Worm (Caenorhabditis elegans) whole organism, L3 larva: ENCODE results near the gene sec-23.

ENCODE experiments used
- R02D3.7 ChIP-seq: fragments of 150-350 bp; optimal IDR thresholded peaks from 2 replicates; lab custom pipeline; 2014; ENCODE audit warnings: missing biosample characterization, missing genetic modification characterization
- ZK546.5 ChIP-seq: sonication (generic microtip); optimal IDR thresholded peaks from 2 replicates; lab custom pipeline; 2017; ENCODE audit warnings: missing biosample characterization, missing genetic modification characterization
- aly-2 ChIP-seq: fragments of 150-350 bp; optimal IDR thresholded peaks from 2 replicates; lab custom pipeline; 2014; ENCODE audit warnings: missing biosample characterization, missing genetic modification characterization
- ama-1 ChIP-seq: fragments of 150-350 bp; optimal IDR thresholded peaks from 2 replicates; lab custom pipeline; 2018
- ceh-16 ChIP-seq: sonication (generic microtip); optimal IDR thresholded peaks from 2 replicates; lab custom pipeline; 2017; ENCODE audit warnings: missing biosample characterization, missing genetic modification characterization
- ceh-28 ChIP-seq: fragments of 150-350 bp; optimal IDR thresholded peaks from 2 replicates; lab custom pipeline; 2014; ENCODE audit warnings: missing biosample characterization, missing genetic modification reagents, missing genetic modification characterization
- ceh-9 ChIP-seq: sonication (generic microtip); optimal IDR thresholded peaks from 2 replicates; lab custom pipeline; 2018; ENCODE audit warnings: missing biosample characterization, missing genetic modification characterization
- daf-12 ChIP-seq: fragments of 150-350 bp; optimal IDR thresholded peaks from 2 replicates; lab custom pipeline; 2014; ENCODE audit warnings: missing biosample characterization, missing genetic modification reagents, missing genetic modification characterization
- egl-27 ChIP-seq: sonication (generic microtip); optimal IDR thresholded peaks from 4 replicates; lab custom pipeline; 2017; ENCODE audit warnings: missing biosample characterization, missing genetic modification reagents, missing genetic modification characterization
- egl-5 ChIP-seq: fragments of 150-350 bp; optimal IDR thresholded peaks from 2 replicates; lab custom pipeline; 2017; ENCODE audit warnings: missing biosample characterization, missing genetic modification reagents, missing genetic modification characterization, inconsistent platforms
- elt-1 ChIP-seq: fragments of 150-350 bp; optimal IDR thresholded peaks from 2 replicates; lab custom pipeline; 2014; ENCODE audit warnings: missing biosample characterization, missing genetic modification characterization
- elt-2 ChIP-seq: sonication (generic microtip); optimal IDR thresholded peaks from 2 replicates; lab custom pipeline; 2016; ENCODE audit warnings: missing genetic modification reagents, mild to moderate bottlenecking, missing genetic modification characterization, missing compliant biosample characterization
- elt-3 ChIP-seq, 3 experiments: fragments of 150-350 bp in 1 of 3; sonication (generic microtip) in 2 of 3; optimal IDR thresholded peaks; 2 replicates in 2 of 3; 4 replicates in 1 of 3; lab custom pipeline; 2014 to 2017; ENCODE audit warnings: missing biosample characterization in 3 of 3, missing genetic modification characterization in 3 of 3
- fkh-10 ChIP-seq: sonication (generic microtip); optimal IDR thresholded peaks from 2 replicates; lab custom pipeline; 2017; ENCODE audit warnings: missing biosample characterization, missing genetic modification reagents, missing genetic modification characterization
- fkh-2 ChIP-seq: fragments of 150-350 bp; optimal IDR thresholded peaks from 2 replicates; lab custom pipeline; 2014; ENCODE audit warnings: missing biosample characterization, missing genetic modification reagents, missing genetic modification characterization
- fos-1 ChIP-seq: fragments of 150-350 bp; optimal IDR thresholded peaks from 2 replicates; lab custom pipeline; 2014; ENCODE audit warnings: missing biosample characterization, missing genetic modification characterization
- hmg-11 ChIP-seq: sonication (generic microtip); optimal IDR thresholded peaks from 2 replicates; lab custom pipeline; 2016; ENCODE audit warnings: missing genetic modification characterization, missing compliant biosample characterization
- lin-39 ChIP-seq: fragments of 150-350 bp; optimal IDR thresholded peaks from 2 replicates; lab custom pipeline; 2018; ENCODE audit warnings: missing biosample characterization, missing genetic modification reagents, missing genetic modification characterization
- mml-1 ChIP-seq: fragments of 150-350 bp; sonication (generic microtip); optimal IDR thresholded peaks from 3 replicates; lab custom pipeline; 2014; ENCODE audit warnings: missing biosample characterization, missing genetic modification characterization
- nfya-1 ChIP-seq: sonication (generic microtip); optimal IDR thresholded peaks from 2 replicates; lab custom pipeline; 2017; ENCODE audit warnings: missing genetic modification characterization, mild to moderate bottlenecking, missing compliant biosample characterization, antibody characterized with exemption, moderate library complexity; ENCODE audit not compliant: insufficient read depth
- nhr-12 ChIP-seq: fragments of 150-350 bp; optimal IDR thresholded peaks from 2 replicates; lab custom pipeline; 2014; ENCODE audit warnings: missing biosample characterization, missing genetic modification characterization
- nhr-23 ChIP-seq: fragments of 150-350 bp; optimal IDR thresholded peaks from 2 replicates; lab custom pipeline; 2014; ENCODE audit warnings: missing biosample characterization, missing genetic modification reagents, missing genetic modification characterization
- nhr-237 ChIP-seq: fragments of 150-350 bp; optimal IDR thresholded peaks from 2 replicates; lab custom pipeline; 2014; ENCODE audit warnings: missing biosample characterization, missing genetic modification characterization
- nhr-25 ChIP-seq: sonication (generic microtip); optimal IDR thresholded peaks from 2 replicates; lab custom pipeline; 2017; ENCODE audit warnings: missing biosample characterization, missing genetic modification characterization
- nhr-28 ChIP-seq: fragments of 150-350 bp; optimal IDR thresholded peaks from 2 replicates; lab custom pipeline; 2014; ENCODE audit warnings: missing biosample characterization, missing genetic modification characterization
- nhr-43 ChIP-seq: sonication (generic microtip); optimal IDR thresholded peaks from 2 replicates; lab custom pipeline; 2016; ENCODE audit warnings: mild to moderate bottlenecking, missing genetic modification characterization, missing compliant biosample characterization; ENCODE audit not compliant: poor library complexity, severe bottlenecking
- nhr-67 ChIP-seq: fragments of 150-350 bp; optimal IDR thresholded peaks from 2 replicates; lab custom pipeline; 2014; ENCODE audit warnings: missing biosample characterization, missing genetic modification characterization
- nhr-76 ChIP-seq: fragments of 150-350 bp; sonication (generic microtip); optimal IDR thresholded peaks from 5 replicates; lab custom pipeline; 2014; ENCODE audit warnings: missing biosample characterization, missing genetic modification characterization
- nhr-77 ChIP-seq: fragments of 150-350 bp; optimal IDR thresholded peaks from 2 replicates; lab custom pipeline; 2014; ENCODE audit warnings: missing biosample characterization, missing genetic modification characterization
- pha-4 ChIP-seq: fragments of 150-350 bp; optimal IDR thresholded peaks from 2 replicates; lab custom pipeline; 2014; ENCODE audit warnings: missing biosample characterization, missing genetic modification reagents, missing genetic modification characterization
- pqm-1 ChIP-seq: fragments of 150-350 bp; optimal IDR thresholded peaks from 2 replicates; lab custom pipeline; 2017; ENCODE audit warnings: missing biosample characterization, missing genetic modification characterization, inconsistent platforms
- sea-2 ChIP-seq: fragments of 150-350 bp; sonication (generic microtip); optimal IDR thresholded peaks from 4 replicates; lab custom pipeline; 2014; ENCODE audit warnings: missing biosample characterization, missing genetic modification reagents, missing genetic modification characterization
- skn-1 ChIP-seq: fragments of 150-350 bp; optimal IDR thresholded peaks from 2 replicates; lab custom pipeline; 2014; ENCODE audit warnings: missing biosample characterization, missing genetic modification characterization
- snpc-4 ChIP-seq: fragments of 150-350 bp; optimal IDR thresholded peaks from 2 replicates; lab custom pipeline; 2014; ENCODE audit warnings: missing biosample characterization, missing genetic modification characterization
- unc-39 ChIP-seq: sonication (generic microtip); optimal IDR thresholded peaks from 4 replicates; lab custom pipeline; 2017; ENCODE audit warnings: missing biosample characterization, missing genetic modification characterization
- unc-62 ChIP-seq: fragments of 150-350 bp; sonication (generic microtip); optimal IDR thresholded peaks from 4 replicates; lab custom pipeline; 2014; ENCODE audit warnings: missing biosample characterization, missing genetic modification reagents, missing genetic modification characterization
- zag-1 ChIP-seq: fragments of 150-350 bp; optimal IDR thresholded peaks from 2 replicates; lab custom pipeline; 2014; ENCODE audit warnings: missing biosample characterization, missing genetic modification characterization
- ztf-11 ChIP-seq: fragments of 150-350 bp; optimal IDR thresholded peaks from 2 replicates; lab custom pipeline; 2014; ENCODE audit warnings: missing biosample characterization, missing genetic modification characterization

The sec-23 gene

ce11 chrV:20134797-20135196 is 43.7 kb downstream of the sec-23 start:
- TF ChIP-seq nhr-77 (tag; lab: Kevin White, UChicago) (no peak), nfya-1 (tag; lab: Kevin White, UChicago) (no peak), fkh-10 (GFP tag; lab: Kevin White, UChicago) (no peak), elt-1 (tag; lab: Kevin White, UChicago) (no peak), egl-5 (tag; lab: Kevin White, UChicago) (no peak), mml-1 (tag; lab: Kevin White, UChicago) (no peak), nhr-237 (tag; lab: Kevin White, UChicago) (no peak), nhr-28 (tag; lab: Kevin White, UChicago) (no peak), aly-2 (no peak), ama-1 (lab: Kevin White, UChicago) (no peak), elt-3 (tag; optimal IDR thresholded peaks at IDR 0.05; lab: Kevin White, UChicago) (no peak), ztf-11 (tag; lab: Kevin White, UChicago) (no peak), elt-2 (tag; lab: Kevin White, UChicago) (no peak), ceh-28 (no peak), ceh-9 (no peak), zag-1 (tag; lab: Kevin White, UChicago) (no peak)
- TF ChIP-seq, all 47 proteins: peak for 0

- TF ChIP-seq R02D3.7 (tag; lab: Kevin White, UChicago) (no peak), aly-2 (no peak), hmg-11 (tag; lab: Kevin White, UChicago) (no peak), sea-2 (GFP tag; lab: Kevin White, UChicago) (no peak), snpc-4 (tag; lab: Kevin White, UChicago) (no peak), unc-39 (no peak), elt-1 (tag; lab: Kevin White, UChicago) (no peak), fkh-2 (tag; lab: Kevin White, UChicago) (no peak)
Measured at ce11 chrV:20135247-20135646, 44.2 kb downstream of the sec-23 start, which contains the start of gene Y113G7A.22. Gene Y113G7A.22, minus strand, starts transcription at chrV:20135347.

- no peak for TF ChIP-seq pqm-1 (tag; lab: Kevin White, UChicago)
- TF ChIP-seq ZK546.5 (tag; lab: Kevin White, UChicago): no peak
- TF ChIP-seq nhr-25 (tag; lab: Kevin White, UChicago): no peak
- no peak for TF ChIP-seq nhr-28 (tag; lab: Kevin White, UChicago)
- TF ChIP-seq pha-4 (tag; lab: Kevin White, UChicago): no peak
- no peak for TF ChIP-seq skn-1
- no peak for TF ChIP-seq nhr-76 (tag; lab: Kevin White, UChicago)
- TF ChIP-seq nhr-67: no peak
Measured at ce11 chrV:20138407-20139044, 47.5 kb downstream of the sec-23 start, which contains the start of gene Y113G7A.14. Gene Y113G7A.14, minus strand, starts transcription at chrV:20138457.

- TF ChIP-seq pha-4 (tag; lab: Kevin White, UChicago) (no peak), unc-62 (GFP tag; lab: Kevin White, UChicago) (no peak), nhr-67 (no peak), nhr-237 (tag; lab: Kevin White, UChicago) (no peak), ceh-16 (no peak), nhr-43 (no peak), ceh-28 (no peak)
Measured at ce11 chrV:20142285-20142684, 51.2 kb downstream of the sec-23 start, which contains the start of gene Y113G7A.12. Gene Y113G7A.12, plus strand, starts transcription at chrV:20142585.

- TF ChIP-seq fkh-10 (GFP tag; lab: Kevin White, UChicago) (no peak), egl-27 (tag; lab: Kevin White, UChicago) (no peak), nfya-1 (tag; lab: Kevin White, UChicago) (no peak), sea-2 (GFP tag; lab: Kevin White, UChicago) (no peak), elt-3 (tag; optimal IDR thresholded peaks at IDR 0.05; lab: Kevin White, UChicago) (no peak), nhr-23 (tag; lab: Kevin White, UChicago) (no peak), nhr-76 (tag; lab: Kevin White, UChicago) (no peak), daf-12 (tag; lab: Kevin White, UChicago) (no peak), fos-1 (tag; lab: Kevin White, UChicago) (no peak), mml-1 (tag; lab: Kevin White, UChicago) (no peak), skn-1 (no peak), R02D3.7 (tag; lab: Kevin White, UChicago) (no peak), pha-4 (tag; lab: Kevin White, UChicago) (no peak), lin-39 (tag; lab: Kevin White, UChicago) (no peak), egl-5 (tag; lab: Kevin White, UChicago) (no peak), nhr-25 (tag; lab: Kevin White, UChicago) (no peak), snpc-4 (tag; lab: Kevin White, UChicago) (no peak), nhr-12 (no peak), ceh-28 (no peak)
Measured at ce11 chrV:20143711-20144110, 52.6 kb downstream of the sec-23 start.
